Fruit fly (Drosophila melanogaster) whole organism, embryonic: ENCODE results near the gene CG31760.

Experiments
- CG10462 ChIP-seq: fragments of 200-800 bp; sonication (Bioruptor generic); optimal IDR thresholded peaks from 2 replicates; lab custom pipeline; 2016; ENCODE audit warnings: missing biosample characterization, missing genetic modification characterization
- CG10959 ChIP-seq: fragments of 200-800 bp; sonication (Bioruptor generic); IDR thresholded peaks from 2 replicates; pipeline ENCODE4 v1.3.6; 2022; ENCODE audit warnings: missing biosample characterization, missing genetic modification characterization
- CG11093 ChIP-seq: fragments of 200-800 bp; sonication (Bioruptor generic); IDR thresholded peaks from 3 replicates; pipeline ENCODE4 v1.3.6; 2022; ENCODE audit warnings: missing biosample characterization, missing genetic modification characterization
- CG12071 ChIP-seq: fragments of 200-800 bp; sonication (Bioruptor generic); optimal IDR thresholded peaks from 3 replicates; lab custom pipeline; 2018; ENCODE audit warnings: missing biosample characterization, mild to moderate bottlenecking, missing genetic modification characterization
- CG12659 ChIP-seq: fragments of 200-800 bp; sonication (Bioruptor generic); optimal IDR thresholded peaks from 3 replicates; lab custom pipeline; 2017; ENCODE audit warnings: mild to moderate bottlenecking, missing biosample characterization, missing genetic modification reagents, missing genetic modification characterization
- CG12744 ChIP-seq: fragments of 200-800 bp; sonication (Bioruptor generic); optimal IDR thresholded peaks from 2 replicates; lab custom pipeline; 2016; ENCODE audit warnings: missing biosample characterization, missing genetic modification characterization
- CG13296 ChIP-seq: fragments of 200-800 bp; sonication (Bioruptor generic); optimal IDR thresholded peaks from 3 replicates; lab custom pipeline; 2018; ENCODE audit warnings: missing biosample characterization, mild to moderate bottlenecking, missing genetic modification characterization
- CG13624 ChIP-seq: fragments of 200-800 bp; sonication (Bioruptor generic); optimal IDR thresholded peaks from 2 replicates; lab custom pipeline; 2016; ENCODE audit warnings: missing biosample characterization, missing genetic modification characterization
- CG13775 ChIP-seq: fragments of 200-800 bp; sonication (Bioruptor generic); optimal IDR thresholded peaks from 3 replicates; lab custom pipeline; 2017; ENCODE audit warnings: missing biosample characterization, mild to moderate bottlenecking, missing genetic modification characterization
- CG13894 ChIP-seq: fragments of 200-800 bp; sonication (Bioruptor generic); optimal IDR thresholded peaks from 3 replicates; lab custom pipeline; 2018; ENCODE audit warnings: missing biosample characterization, mild to moderate bottlenecking, missing genetic modification characterization, moderate library complexity
- CG1603 ChIP-seq: fragments of 200-800 bp; sonication (Bioruptor generic); optimal IDR thresholded peaks from 2 replicates; lab custom pipeline; 2019; ENCODE audit warnings: missing biosample characterization, mild to moderate bottlenecking, missing genetic modification characterization, moderate library complexity
- CG16779 ChIP-seq: fragments of 200-800 bp; sonication (Bioruptor generic); IDR thresholded peaks from 2 replicates; pipeline ENCODE4 v1.3.6; 2022; ENCODE audit warnings: missing biosample characterization, missing genetic modification characterization
- CG16813 ChIP-seq: fragments of 200-800 bp; sonication (Bioruptor generic); IDR thresholded peaks from 3 replicates; pipeline ENCODE4 v1.3.6; 2022; ENCODE audit warnings: missing biosample characterization, missing genetic modification characterization; ENCODE audit not compliant: partially characterized antibody
- CG2120 ChIP-seq: fragments of 200-800 bp; sonication (Bioruptor generic); optimal IDR thresholded peaks from 3 replicates; lab custom pipeline; 2016; ENCODE audit warnings: missing biosample characterization, missing genetic modification characterization
- CG31365 ChIP-seq: fragments of 200-800 bp; sonication (Bioruptor generic); optimal IDR thresholded peaks from 2 replicates; lab custom pipeline; 2018; ENCODE audit warnings: missing biosample characterization, mild to moderate bottlenecking, missing genetic modification characterization
- CG34422 ChIP-seq: fragments of 200-800 bp; sonication (Bioruptor generic); IDR thresholded peaks from 3 replicates; pipeline ENCODE4 v1.3.6; 2022; ENCODE audit warnings: missing biosample characterization, missing genetic modification characterization
- CG6272 ChIP-seq: fragments of 200-800 bp; sonication (Bioruptor generic); IDR thresholded peaks from 2 replicates; pipeline ENCODE4 v1.3.6; 2022; ENCODE audit warnings: missing biosample characterization, missing genetic modification characterization
- CG6689 ChIP-seq: fragments of 200-800 bp; sonication (Bioruptor generic); IDR thresholded peaks from 2 replicates; pipeline ENCODE4 v1.3.6; 2022; ENCODE audit warnings: missing biosample characterization, missing genetic modification characterization
- CG7372 ChIP-seq: fragments of 200-800 bp; sonication (Bioruptor generic); IDR thresholded peaks from 2 replicates; pipeline ENCODE4 v1.3.6; 2022; ENCODE audit warnings: missing biosample characterization, missing genetic modification characterization
- Drgx ChIP-seq: fragments of 200-800 bp; sonication (Bioruptor generic); IDR thresholded peaks from 2 replicates; pipeline ENCODE4 v1.3.6; 2022; ENCODE audit warnings: missing biosample characterization, missing genetic modification characterization
- Ets65A ChIP-seq: fragments of 200-800 bp; sonication (Bioruptor generic); peaks from one replicate; lab custom pipeline; 2016; ENCODE audit warnings: missing biosample characterization, missing genetic modification characterization
- Fer1 ChIP-seq: fragments of 200-800 bp; sonication (Bioruptor generic); optimal IDR thresholded peaks from 2 replicates; lab custom pipeline; 2017; ENCODE audit warnings: missing biosample characterization, mild to moderate bottlenecking, missing genetic modification characterization
- Kr ChIP-seq: fragments of 200-800 bp; sonication (Bioruptor generic); optimal IDR thresholded peaks from 2 replicates; lab custom pipeline; 2017; ENCODE audit warnings: missing biosample characterization, mild to moderate bottlenecking, missing genetic modification characterization
- Lhr ChIP-seq: fragments of 200-800 bp; sonication (Bioruptor generic); optimal IDR thresholded peaks from 3 replicates; lab custom pipeline; 2017; ENCODE audit warnings: mild to moderate bottlenecking, missing biosample characterization, missing genetic modification reagents, missing genetic modification characterization
- Med ChIP-seq: fragments of 200-800 bp; sonication (Bioruptor generic); peaks from one replicate; lab custom pipeline; 2016; ENCODE audit warnings: missing biosample characterization, missing genetic modification characterization, mild to moderate bottlenecking, inconsistent platforms, moderate library complexity
- Meics ChIP-seq: fragments of 200-800 bp; sonication (Bioruptor generic); optimal IDR thresholded peaks from 2 replicates; lab custom pipeline; 2017; ENCODE audit warnings: missing biosample characterization, mild to moderate bottlenecking, missing genetic modification characterization
- NC2α ChIP-seq: fragments of 200-800 bp; sonication (Bioruptor generic); optimal IDR thresholded peaks from 2 replicates; lab custom pipeline; 2016; ENCODE audit warnings: missing biosample characterization, missing genetic modification characterization
- Oaz ChIP-seq: fragments of 200-800 bp; sonication (Bioruptor generic); IDR thresholded peaks from 2 replicates; pipeline ENCODE4 v1.3.6; 2022; ENCODE audit warnings: missing biosample characterization, missing genetic modification characterization
- Sin3A ChIP-seq: fragments of >200 bp; optimal IDR thresholded peaks from 2 replicates; lab custom pipeline; 2018
- Sry-β ChIP-seq: fragments of 200-800 bp; sonication (Bioruptor generic); optimal IDR thresholded peaks from 2 replicates; lab custom pipeline; 2018; ENCODE audit warnings: missing biosample characterization, mild to moderate bottlenecking, missing genetic modification characterization, moderate library complexity
- Ssrp ChIP-seq: fragments of 200-800 bp; sonication (Bioruptor generic); optimal IDR thresholded peaks from 2 replicates; lab custom pipeline; 2018; ENCODE audit warnings: missing biosample characterization, mild to moderate bottlenecking, missing genetic modification characterization, moderate library complexity
- Taf1 ChIP-seq: fragments of 200-800 bp; sonication (Bioruptor generic); IDR thresholded peaks from 2 replicates; pipeline ENCODE4 v1.3.6; 2022; ENCODE audit warnings: missing biosample characterization, missing genetic modification characterization
- Vsx1 ChIP-seq: fragments of 200-800 bp; sonication (Bioruptor generic); optimal IDR thresholded peaks from 2 replicates; lab custom pipeline; 2017; ENCODE audit warnings: missing biosample characterization, mild to moderate bottlenecking, missing genetic modification characterization, missing genetic modification reagents
- dpn ChIP-seq, 2 experiments: fragments of 200-800 bp; sonication (Bioruptor generic); optimal IDR thresholded peaks; 3 replicates each; lab custom pipeline; 2016; ENCODE audit warnings: missing biosample characterization in 2 of 2, missing genetic modification characterization in 2 of 2
- eyg ChIP-seq: fragments of 200-800 bp; sonication (Bioruptor generic); optimal IDR thresholded peaks from 3 replicates; lab custom pipeline; 2016; ENCODE audit warnings: missing biosample characterization, missing genetic modification characterization
- fd3F ChIP-seq: fragments of 200-800 bp; sonication (Bioruptor generic); optimal IDR thresholded peaks from 2 replicates; lab custom pipeline; 2018; ENCODE audit warnings: missing biosample characterization, mild to moderate bottlenecking, missing genetic modification characterization, moderate library complexity
- fu2 ChIP-seq: fragments of 200-800 bp; sonication (Bioruptor generic); optimal IDR thresholded peaks from 2 replicates; lab custom pipeline; 2016; ENCODE audit warnings: missing biosample characterization, missing genetic modification characterization
- hkb ChIP-seq, 2 experiments: fragments of 200-800 bp in 1 of 2; fragments of >200 bp in 1 of 2; sonication (Bioruptor generic) in 1 of 2; IDR thresholded peaks in 1 of 2; optimal IDR thresholded peaks in 1 of 2; 2 replicates each; pipeline versions ENCODE4 v1.3.6 to Lab custom; 2017 to 2022; ENCODE audit warnings: missing biosample characterization in 1 of 2, missing genetic modification characterization in 1 of 2
- knrl ChIP-seq: fragments of 200-800 bp; sonication (Bioruptor generic); IDR thresholded peaks from 3 replicates; pipeline ENCODE4 v1.3.6; 2022; ENCODE audit warnings: missing biosample characterization, missing genetic modification characterization; ENCODE audit not compliant: partially characterized antibody
- nerfin-2 ChIP-seq: fragments of 200-800 bp; sonication (Bioruptor generic); IDR thresholded peaks from 2 replicates; pipeline ENCODE4 v1.3.6; 2022; ENCODE audit warnings: missing biosample characterization, missing genetic modification characterization; ENCODE audit not compliant: partially characterized antibody
- otp ChIP-seq: fragments of 200-800 bp; sonication (Bioruptor generic); IDR thresholded peaks from 3 replicates; pipeline ENCODE4, ENCODE4 v1.3.6; 2022; ENCODE audit warnings: missing biosample characterization, missing genetic modification characterization
- p53 ChIP-seq: fragments of 200-800 bp; sonication (Bioruptor generic); optimal IDR thresholded peaks from 2 replicates; lab custom pipeline; 2016; ENCODE audit warnings: missing biosample characterization, missing genetic modification characterization
- psq ChIP-seq: fragments of 200-800 bp; sonication (Bioruptor generic); optimal IDR thresholded peaks from 2 replicates; lab custom pipeline; 2017; ENCODE audit warnings: missing biosample characterization, missing genetic modification characterization
- pum ChIP-seq: fragments of 200-800 bp; sonication (Bioruptor generic); optimal IDR thresholded peaks from 2 replicates; lab custom pipeline; 2016; ENCODE audit warnings: missing biosample characterization, missing genetic modification characterization
- pzg ChIP-seq: fragments of 200-800 bp; sonication (Bioruptor generic); optimal IDR thresholded peaks from 3 replicates; lab custom pipeline; 2018; ENCODE audit warnings: missing biosample characterization, mild to moderate bottlenecking, missing genetic modification characterization, moderate library complexity
- row ChIP-seq: fragments of 200-800 bp; sonication (Bioruptor generic); IDR thresholded peaks from 3 replicates; pipeline ENCODE4 v1.3.6; 2022; ENCODE audit warnings: missing biosample characterization, missing genetic modification characterization
- stc ChIP-seq: fragments of 200-800 bp; sonication (Bioruptor generic); IDR thresholded peaks from 2 replicates; pipeline ENCODE4 v1.3.6; 2022; ENCODE audit warnings: missing biosample characterization, missing genetic modification characterization
- trem ChIP-seq: fragments of 200-800 bp; optimal IDR thresholded peaks from 3 replicates; lab custom pipeline; 2019; ENCODE audit warnings: missing biosample characterization, mild to moderate bottlenecking, missing genetic modification characterization, moderate library complexity
- usp ChIP-seq: fragments of >200 bp; optimal IDR thresholded peaks from 2 replicates; lab custom pipeline; 2017; ENCODE audit warnings: missing biosample characterization, missing genetic modification characterization
- z ChIP-seq: fragments of 200-800 bp; sonication (Bioruptor generic); IDR thresholded peaks from 3 replicates; pipeline ENCODE4 v1.3.6; 2022; ENCODE audit warnings: missing biosample characterization, missing genetic modification characterization
- zen ChIP-seq: fragments of 200-800 bp; sonication (Bioruptor generic); optimal IDR thresholded peaks from 3 replicates; lab custom pipeline; 2018; ENCODE audit warnings: missing biosample characterization, mild to moderate bottlenecking, missing genetic modification characterization, moderate library complexity

CG31760 gene

dm6 chr2L:12172536-12173234, 30.1 kb downstream of the CG31760 start, which contains the start of the genes CG6583 and crok (continued):
- TF ChIP-seq CG6272 (GFP tag; lab: Robert Waterston, UW), result no peak
- peak; percentile 57 for TF ChIP-seq Ets65A
- no peak for TF ChIP-seq Kr (GFP tag; lab: Kevin White, UChicago)
- no peak for TF ChIP-seq CG34422 (GFP tag; lab: Robert Waterston, UW)
- no peak for TF ChIP-seq Taf1 (GFP tag; lab: Robert Waterston, UW)
- no peak for TF ChIP-seq CG12744 (GFP tag; lab: Kevin White, UChicago)
- no peak for TF ChIP-seq CG7372
- no peak for TF ChIP-seq hkb (optimal IDR thresholded peaks at IDR 0.05; lab: Kevin White, UChicago)
- peak; percentile 18; the same call in 1 of the 2 replicates for TF ChIP-seq hkb (GFP tag; IDR thresholded peaks at IDR 0.05; lab: Robert Waterston, UW)
- no peak for TF ChIP-seq zen
- no peak for TF ChIP-seq CG13775
- TF ChIP-seq CG16813 (GFP tag; lab: Robert Waterston, UW), result 0 out of 3 replicates have a peak, but pooled peaks have one; percentile 13
- no peak for TF ChIP-seq nerfin-2
- no peak for TF ChIP-seq Sry-β (GFP tag; lab: Kevin White, UChicago)
- no peak for TF ChIP-seq CG11093 (GFP tag; lab: Robert Waterston, UW)
- TF ChIP-seq CG10462 (GFP tag; lab: Kevin White, UChicago), result no peak
- TF ChIP-seq CG2120 (GFP tag; lab: Kevin White, UChicago), result no peak
- no peak for TF ChIP-seq Vsx1 (GFP tag; lab: Kevin White, UChicago)
- TF ChIP-seq Drgx (GFP tag; lab: Robert Waterston, UW), result no peak
- no peak for TF ChIP-seq dpn (GFP tag; optimal IDR thresholded peaks at IDR 0.05; lab: Kevin White, UChicago)
- TF ChIP-seq CG31365 (tag; lab: Kevin White, UChicago), result no peak
- TF ChIP-seq CG12659, result peak; percentile 34
- TF ChIP-seq pzg (GFP tag; lab: Kevin White, UChicago), result peak; percentile 86
- TF ChIP-seq fd3F, result no peak
- TF ChIP-seq fu2, result no peak
- no peak for TF ChIP-seq NC2α (GFP tag; lab: Kevin White, UChicago)
- TF ChIP-seq CG13624 (GFP tag; lab: Kevin White, UChicago), result no peak
- no peak for TF ChIP-seq Meics (GFP tag; lab: Kevin White, UChicago)
- no peak for TF ChIP-seq psq (GFP tag; lab: Kevin White, UChicago)
- TF ChIP-seq eyg (GFP tag; lab: Kevin White, UChicago), result no peak
- peak; percentile 62 for TF ChIP-seq Lhr (GFP tag; lab: Kevin White, UChicago)
- no peak for TF ChIP-seq CG13296 (GFP tag; lab: Kevin White, UChicago)
- no peak for TF ChIP-seq Fer1 (GFP tag; lab: Kevin White, UChicago)
- TF ChIP-seq trem, result peak; percentile 62
- TF ChIP-seq Sin3A (lab: Kevin White, UChicago), result peak; percentile 15
- no peak for TF ChIP-seq CG10959 (GFP tag; lab: Robert Waterston, UW)
- TF ChIP-seq knrl (GFP tag; lab: Robert Waterston, UW), result no peak
- peak; percentile 67 for TF ChIP-seq CG1603 (tag; lab: Kevin White, UChicago)
- TF ChIP-seq CG6689 (GFP tag; lab: Robert Waterston, UW), result no peak
- no peak for TF ChIP-seq usp
- TF ChIP-seq otp, result no peak
- TF ChIP-seq row (GFP tag; lab: Robert Waterston, UW), result no peak
- TF ChIP-seq stc (GFP tag; lab: Robert Waterston, UW), result no peak
- TF ChIP-seq z (GFP tag; lab: Robert Waterston, UW), result no peak
- no peak for TF ChIP-seq Oaz
- TF ChIP-seq CG16779 (GFP tag; lab: Robert Waterston, UW), result no peak
- no peak for TF ChIP-seq pum (GFP tag; lab: Kevin White, UChicago)
- TF ChIP-seq Ssrp (tag; lab: Kevin White, UChicago), result no peak
- TF ChIP-seq CG12071 (GFP tag; lab: Kevin White, UChicago), result no peak
- TF ChIP-seq Med, result peak; percentile 53
- no peak for TF ChIP-seq p53 (GFP tag; lab: Kevin White, UChicago)
- TF ChIP-seq CG13894 (tag; lab: Kevin White, UChicago), result no peak
